Worm (Caenorhabditis elegans) whole organism, L2 larva: ENCODE data around the gene F14H12.2.

Experiments used
- ZK546.5 ChIP-seq: sonication (generic microtip); optimal IDR thresholded peaks from 2 replicates; lab custom pipeline; 2017; ENCODE audit warnings: missing biosample characterization, missing genetic modification characterization
- aly-2 ChIP-seq: fragments of 150-350 bp; optimal IDR thresholded peaks from 2 replicates; lab custom pipeline; 2014; ENCODE audit warnings: missing biosample characterization, missing genetic modification characterization
- lin-39 ChIP-seq: fragments of 150-350 bp; optimal IDR thresholded peaks from 2 replicates; lab custom pipeline; 2014; ENCODE audit warnings: missing biosample characterization, missing genetic modification reagents, missing genetic modification characterization
- nhr-129 ChIP-seq: fragments of 150-350 bp; optimal IDR thresholded peaks from 2 replicates; lab custom pipeline; 2014; ENCODE audit warnings: missing biosample characterization, missing genetic modification characterization
- ztf-4 ChIP-seq: fragments of 150-350 bp; optimal IDR thresholded peaks from 2 replicates; lab custom pipeline; 2014; ENCODE audit warnings: missing biosample characterization, missing genetic modification characterization

- TF ChIP-seq aly-2 (tag; lab: Kevin White, UChicago) (no peak), nhr-129 (tag; lab: Kevin White, UChicago) (no peak), lin-39 (tag; lab: Kevin White, UChicago) (no peak), ZK546.5 (tag; lab: Kevin White, UChicago) (no peak), ztf-4 (no peak)
These were observed 12.2 kb downstream of the F14H12.2 start, which contains the start of gene F14H12.7 for ce11 chrX:4362522-4362921.
